Worm (Caenorhabditis elegans): ENCODE data around the gene clhm-1.

DNA sequence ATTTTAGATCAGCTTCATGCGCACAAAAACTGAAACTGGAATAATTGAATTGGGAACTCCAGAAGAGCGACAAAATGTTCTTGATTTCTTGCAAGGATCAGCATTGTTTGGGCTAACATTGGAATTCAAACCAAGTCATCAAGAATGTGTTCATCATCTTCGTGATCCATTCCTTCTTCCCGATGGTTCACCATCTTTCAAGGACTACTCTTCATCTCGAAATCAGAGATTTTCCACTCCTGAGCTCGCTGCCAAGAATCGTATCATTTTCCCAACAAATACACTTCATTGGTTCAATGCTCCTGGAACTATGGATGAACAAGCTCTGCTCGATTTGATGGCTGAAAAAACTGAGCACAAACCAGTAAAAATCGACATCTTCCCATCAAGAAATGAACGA, 29.9 kb upstream of the clhm-1 start:
- TF ChIP-seq F52B5.7 (tag; optimal IDR thresholded peaks at IDR 0.05) (no peak), nhr-90 (tag; optimal IDR thresholded peaks at IDR 0.05) (no peak), efl-1 (GFP tag; optimal IDR thresholded peaks at IDR 0.05) (no peak), ztf-26 (tag; optimal IDR thresholded peaks at IDR 0.05) (no peak), B0019.2 (GFP tag; conservative IDR thresholded peaks at IDR 0.05) (no peak), F57A8.1 (GFP tag; optimal IDR thresholded peaks at IDR 0.05) (no peak), sptf-2 (GFP tag; optimal IDR thresholded peaks at IDR 0.05) (no peak), zfh-2 (GFP tag; conservative IDR thresholded peaks at IDR 0.05) (no peak), hlh-12 (tag; optimal IDR thresholded peaks at IDR 0.05) (no peak)
